Worm (Caenorhabditis elegans) whole organism, late embryonic: Measurements from ENCODE around the gene C16C10.1.

Experiments
- C08G9.2 ChIP-seq: sonication (generic microtip); optimal IDR thresholded peaks from 2 replicates; lab custom pipeline; 2016; ENCODE audit warnings: mild to moderate bottlenecking, missing genetic modification characterization, moderate library complexity, missing compliant biosample characterization
- F13H6.1 ChIP-seq: sonication (generic microtip); optimal IDR thresholded peaks from 2 replicates; lab custom pipeline; 2016; ENCODE audit warnings: missing genetic modification characterization, missing compliant biosample characterization
- K02D7.2 ChIP-seq: sonication (generic microtip); optimal IDR thresholded peaks from 2 replicates; lab custom pipeline; 2017; ENCODE audit warnings: mild to moderate bottlenecking, missing genetic modification characterization, missing compliant biosample characterization
- K09A11.1 ChIP-seq: sonication (generic microtip); optimal IDR thresholded peaks from 2 replicates; lab custom pipeline; 2017; ENCODE audit warnings: antibody characterized with exemption, mild to moderate bottlenecking, missing genetic modification characterization, missing compliant biosample characterization; ENCODE audit not compliant: insufficient read depth
- ama-1 ChIP-seq: fragments of 150-350 bp; optimal IDR thresholded peaks from 2 replicates; lab custom pipeline; 2014
- ceh-14 ChIP-seq: sonication (generic microtip); optimal IDR thresholded peaks from 2 replicates; lab custom pipeline; 2016; ENCODE audit warnings: missing genotype, missing genetic modification characterization, missing compliant biosample characterization
- ceh-18 ChIP-seq: sonication (generic microtip); optimal IDR thresholded peaks from 2 replicates; lab custom pipeline; 2016; ENCODE audit warnings: missing genetic modification characterization, missing compliant biosample characterization
- ceh-19 ChIP-seq: fragments of 200-800 bp; sonication (Bioruptor generic); optimal IDR thresholded peaks from 2 replicates; lab custom pipeline; 2018; ENCODE audit warnings: mild to moderate bottlenecking, missing genetic modification characterization, missing compliant biosample characterization
- ceh-22 ChIP-seq: sonication (generic microtip); optimal IDR thresholded peaks from 2 replicates; lab custom pipeline; 2017; ENCODE audit warnings: missing biosample characterization, missing genetic modification characterization
- ceh-24 ChIP-seq: sonication (generic microtip); optimal IDR thresholded peaks from 2 replicates; lab custom pipeline; 2016; ENCODE audit warnings: mild to moderate bottlenecking, missing genetic modification characterization, missing compliant biosample characterization
- ceh-31 ChIP-seq: sonication (generic microtip); optimal IDR thresholded peaks from 2 replicates; lab custom pipeline; 2016; ENCODE audit warnings: missing genetic modification characterization, missing compliant biosample characterization
- ceh-34 ChIP-seq: sonication (generic microtip); optimal IDR thresholded peaks from 2 replicates; lab custom pipeline; 2016; ENCODE audit warnings: mild to moderate bottlenecking, missing genetic modification characterization, missing compliant biosample characterization
- ceh-45 ChIP-seq: fragments of 200-800 bp; sonication (Bioruptor generic); IDR thresholded peaks from 2 replicates; pipeline ENCODE4 v1.3.6; 2022; ENCODE audit warnings: missing genetic modification reagents, missing genetic modification characterization, missing compliant biosample characterization
- ceh-48 ChIP-seq: sonication (generic microtip); optimal IDR thresholded peaks from 2 replicates; lab custom pipeline; 2016; ENCODE audit warnings: missing genetic modification characterization, inconsistent platforms, missing compliant biosample characterization
- ceh-9 ChIP-seq: sonication (generic microtip); optimal IDR thresholded peaks from 2 replicates; lab custom pipeline; 2016; ENCODE audit warnings: mild to moderate bottlenecking, missing genetic modification characterization, inconsistent platforms, missing compliant biosample characterization
- dmd-4 ChIP-seq: sonication (generic microtip); optimal IDR thresholded peaks from 2 replicates; lab custom pipeline; 2016; ENCODE audit warnings: borderline replicate concordance, missing genetic modification characterization, missing compliant biosample characterization
- dve-1 ChIP-seq: sonication (generic microtip); optimal IDR thresholded peaks from 2 replicates; lab custom pipeline; 2017; ENCODE audit warnings: antibody characterized with exemption, mild to moderate bottlenecking, missing genetic modification characterization, missing compliant biosample characterization
- eyg-1 ChIP-seq: sonication (generic microtip); optimal IDR thresholded peaks from 2 replicates; lab custom pipeline; 2016; ENCODE audit warnings: missing genotype, missing genetic modification characterization, missing compliant biosample characterization
- fax-1 ChIP-seq: sonication (generic microtip); optimal IDR thresholded peaks from 2 replicates; lab custom pipeline; 2016; ENCODE audit warnings: missing genotype, missing genetic modification characterization, missing compliant biosample characterization
- fkh-10 ChIP-seq: fragments of 150-350 bp; optimal IDR thresholded peaks from 2 replicates; lab custom pipeline; 2014; ENCODE audit warnings: missing biosample characterization, missing genetic modification reagents, missing genetic modification characterization
- fkh-6 ChIP-seq: sonication (generic microtip); optimal IDR thresholded peaks from 2 replicates; lab custom pipeline; 2016; ENCODE audit warnings: missing genetic modification characterization, missing compliant biosample characterization
- hlh-15 ChIP-seq: sonication (generic microtip); optimal IDR thresholded peaks from 2 replicates; lab custom pipeline; 2016; ENCODE audit warnings: missing genetic modification characterization, missing compliant biosample characterization
- hlh-30 ChIP-seq: sonication (generic microtip); optimal IDR thresholded peaks from 2 replicates; lab custom pipeline; 2017; ENCODE audit warnings: antibody characterized with exemption, missing genetic modification characterization, missing compliant biosample characterization; ENCODE audit not compliant: insufficient read depth
- hlh-6 ChIP-seq: sonication (generic microtip); optimal IDR thresholded peaks from 2 replicates; lab custom pipeline; 2016; ENCODE audit warnings: missing genotype, missing genetic modification characterization, missing compliant biosample characterization
- hlh-8 ChIP-seq: sonication (generic microtip); optimal IDR thresholded peaks from 2 replicates; lab custom pipeline; 2016; ENCODE audit warnings: missing genotype, missing genetic modification characterization, missing compliant biosample characterization
- lim-6 ChIP-seq: sonication (generic microtip); optimal IDR thresholded peaks from 2 replicates; lab custom pipeline; 2016; ENCODE audit warnings: missing genetic modification characterization, missing compliant biosample characterization
- lin-11 ChIP-seq: fragments of 200-800 bp; sonication (Bioruptor generic); optimal IDR thresholded peaks from 2 replicates; lab custom pipeline; 2018; ENCODE audit warnings: mild to moderate bottlenecking, missing genetic modification characterization, missing compliant biosample characterization
- nfya-1 ChIP-seq: sonication (generic microtip); optimal IDR thresholded peaks from 2 replicates; lab custom pipeline; 2017; ENCODE audit warnings: missing genetic modification characterization, mild to moderate bottlenecking, missing compliant biosample characterization, antibody characterized with exemption, moderate library complexity
- nhr-232 ChIP-seq: sonication (generic microtip); optimal IDR thresholded peaks from 2 replicates; lab custom pipeline; 2016; ENCODE audit warnings: missing genetic modification characterization, missing compliant biosample characterization
- odd-2 ChIP-seq: sonication (generic microtip); optimal IDR thresholded peaks from 2 replicates; lab custom pipeline; 2017; ENCODE audit warnings: antibody characterized with exemption, mild to moderate bottlenecking, missing genetic modification characterization, missing compliant biosample characterization
- pat-9 ChIP-seq: fragments of 200-800 bp; sonication (Bioruptor generic); optimal IDR thresholded peaks from 2 replicates; lab custom pipeline; 2018; ENCODE audit warnings: mild to moderate bottlenecking, missing genetic modification characterization, moderate library complexity, missing compliant biosample characterization
- pha-4 ChIP-seq: fragments of 150-350 bp; optimal IDR thresholded peaks from 2 replicates; lab custom pipeline; 2018; ENCODE audit warnings: missing biosample characterization, missing genetic modification reagents, missing genetic modification characterization
- pqm-1 ChIP-seq: sonication (generic microtip); optimal IDR thresholded peaks from 2 replicates; lab custom pipeline; 2016; ENCODE audit warnings: missing genetic modification characterization, missing compliant biosample characterization
- syd-9 ChIP-seq: sonication (generic microtip); optimal IDR thresholded peaks from 2 replicates; lab custom pipeline; 2016; ENCODE audit warnings: mild to moderate bottlenecking, missing genetic modification characterization, moderate library complexity, missing compliant biosample characterization
- tbx-7 ChIP-seq: sonication (generic microtip); optimal IDR thresholded peaks from 2 replicates; lab custom pipeline; 2016; ENCODE audit warnings: missing genotype, missing genetic modification characterization, missing compliant biosample characterization
- unc-3 ChIP-seq, 2 experiments: fragments of 200-800 bp in 1 of 2; sonication (Bioruptor generic) in 1 of 2; sonication (generic microtip) in 1 of 2; conservative IDR thresholded peaks in 1 of 2; optimal IDR thresholded peaks in 1 of 2; 2 replicates each; pipeline versions ENCODE4 v1.3.6 to Lab custom; 2016 to 2022; ENCODE audit warnings: missing compliant biosample characterization in 2 of 2, missing genetic modification characterization in 2 of 2, missing genetic modification reagents in 1 of 2
- unc-86 ChIP-seq: sonication (generic microtip); optimal IDR thresholded peaks from 2 replicates; lab custom pipeline; 2016; ENCODE audit warnings: missing genetic modification characterization, missing compliant biosample characterization

Gene C16C10.1

ce11 chrIII:4164071-4164470 lies 17.2 kb downstream of the C16C10.1 start, which contains the start of gene C16C10.8:
Gene C16C10.8 (minus strand): TSS chrIII:4164171.
- TF ChIP-seq hlh-30 (tag; lab: Kevin White, UChicago) (no peak), ceh-24 (tag; lab: Kevin White, UChicago) (no peak), fax-1 (tag; lab: Kevin White, UChicago) (no peak), lim-6 (tag; lab: Kevin White, UChicago) (no peak), ceh-22 (no peak), nhr-232 (tag; lab: Kevin White, UChicago) (no peak)

- TF ChIP-seq dve-1 (tag; lab: Kevin White, UChicago) (no peak), hlh-30 (tag; lab: Kevin White, UChicago) (no peak), ceh-34 (tag; lab: Kevin White, UChicago) (no peak), lim-6 (tag; lab: Kevin White, UChicago) (no peak), ceh-19 (GFP tag; lab: Kevin White, UChicago) (no peak), syd-9 (tag; lab: Kevin White, UChicago) (no peak), ceh-14 (tag; lab: Kevin White, UChicago) (no peak), unc-86 (tag; lab: Kevin White, UChicago) (no peak), fkh-10 (no peak), hlh-6 (tag; lab: Kevin White, UChicago) (no peak), odd-2 (tag; lab: Kevin White, UChicago) (no peak), tbx-7 (tag; lab: Kevin White, UChicago) (no peak), hlh-15 (tag; lab: Kevin White, UChicago) (no peak), lin-11 (tag; lab: Kevin White, UChicago) (no peak), ceh-18 (tag; lab: Kevin White, UChicago) (no peak), F13H6.1 (tag; lab: Kevin White, UChicago) (no peak), unc-3 (GFP tag; conservative IDR thresholded peaks at IDR 0.05; lab: Robert Waterston, UW) (no peak), unc-3 (tag; optimal IDR thresholded peaks at IDR 0.05; lab: Kevin White, UChicago) (no peak), C08G9.2 (tag; lab: Kevin White, UChicago) (no peak)
Observed at ce11 chrIII:4160937-4161336, 20.3 kb downstream of the C16C10.1 start, which contains the start of gene C01G12.16. Gene C01G12.16 (plus strand): TSS chrIII:4161237.

ce11 chrIII:4157298-4157697 lies 23.9 kb downstream of the C16C10.1 start, which contains the start of gene C16C10.9:
Gene C16C10.9 (minus strand): TSS chrIII:4157398.
- TF ChIP-seq nfya-1 (tag; lab: Kevin White, UChicago), result no peak
- TF ChIP-seq ceh-31, result no peak
- no peak for TF ChIP-seq pha-4 (tag; lab: Kevin White, UChicago)
- TF ChIP-seq fkh-6, result no peak
- TF ChIP-seq ama-1 (lab: Kevin White, UChicago), result no peak
- no peak for TF ChIP-seq K02D7.2 (tag; lab: Kevin White, UChicago)
- TF ChIP-seq ceh-9 (tag; lab: Kevin White, UChicago), result no peak
- TF ChIP-seq ceh-45 (GFP tag; lab: Robert Waterston, UW), result no peak
- TF ChIP-seq hlh-8, result no peak
- TF ChIP-seq K09A11.1 (tag; lab: Kevin White, UChicago), result no peak
- no peak for TF ChIP-seq unc-3 (GFP tag; conservative IDR thresholded peaks at IDR 0.05; lab: Robert Waterston, UW)
- TF ChIP-seq unc-3 (tag; optimal IDR thresholded peaks at IDR 0.05; lab: Kevin White, UChicago), result no peak
- no peak for TF ChIP-seq eyg-1 (tag; lab: Kevin White, UChicago)
- TF ChIP-seq pqm-1, result no peak
- TF ChIP-seq pat-9, result no peak
- TF ChIP-seq hlh-15 (tag; lab: Kevin White, UChicago), result no peak
- TF ChIP-seq dmd-4, result no peak
- no peak for TF ChIP-seq ceh-48 (tag; lab: Kevin White, UChicago)
